Fruit fly (Drosophila melanogaster): ENCODE measurements around the gene ssp6.

ssp6 gene

dm6 chr3L:6115505-6115904 lies 39.0 kb downstream of the ssp6 start:
- TF ChIP-seq pad (GFP tag; optimal IDR thresholded peaks at IDR 0.05) = no peak
- no peak for TF ChIP-seq CG5204 (GFP tag; optimal IDR thresholded peaks at IDR 0.05)
- TF ChIP-seq Clk (GFP tag; optimal IDR thresholded peaks at IDR 0.05) = no peak
- no peak for TF ChIP-seq cnc (optimal IDR thresholded peaks at IDR 0.05)
- no peak for TF ChIP-seq kay (GFP tag; ENCODE audit: borderline replicate concordance)
- no peak for TF ChIP-seq CG7045 (GFP tag; optimal IDR thresholded peaks at IDR 0.05)
- no peak for TF ChIP-seq CG1620 (GFP tag; optimal IDR thresholded peaks at IDR 0.05)
- no peak for TF ChIP-seq CG12768 (GFP tag; optimal IDR thresholded peaks at IDR 0.05)
- no peak for TF ChIP-seq CG33017 (tag; optimal IDR thresholded peaks at IDR 0.05)
- no peak for TF ChIP-seq toe (GFP tag; optimal IDR thresholded peaks at IDR 0.05)
- TF ChIP-seq tj (GFP tag; optimal IDR thresholded peaks at IDR 0.05) = no peak
- no peak for TF ChIP-seq CG11617 (GFP tag; optimal IDR thresholded peaks at IDR 0.05)
- TF ChIP-seq CG7101 (tag; optimal IDR thresholded peaks at IDR 0.05) = no peak
- TF ChIP-seq ovo (GFP tag; optimal IDR thresholded peaks at IDR 0.05) = no peak
- TF ChIP-seq Mnt (GFP tag; optimal IDR thresholded peaks at IDR 0.05) = no peak
- TF ChIP-seq cic (GFP tag; optimal IDR thresholded peaks at IDR 0.05) = no peak

- TF ChIP-seq CG14711 (tag; optimal IDR thresholded peaks at IDR 0.05) (no peak), cic (GFP tag; optimal IDR thresholded peaks at IDR 0.05) (no peak), Mnt (GFP tag; optimal IDR thresholded peaks at IDR 0.05) (no peak), Crg-1 (GFP tag; optimal IDR thresholded peaks at IDR 0.05) (no peak), Hr96 (GFP tag; optimal IDR thresholded peaks at IDR 0.05) (no peak), Clk (GFP tag; optimal IDR thresholded peaks at IDR 0.05) (no peak), tj (GFP tag; optimal IDR thresholded peaks at IDR 0.05) (no peak), CG7045 (GFP tag; optimal IDR thresholded peaks at IDR 0.05) (no peak)
Observed at dm6 chr3L:6116881-6117280, 40.4 kb downstream of the ssp6 start.

dm6 chr3L:6124616-6125408 lies 48.3 kb downstream of the ssp6 start:
- TF ChIP-seq CG7101 (tag; optimal IDR thresholded peaks at IDR 0.05) (no peak), Crg-1 (GFP tag; optimal IDR thresholded peaks at IDR 0.05) (no peak), Hr96 (GFP tag; optimal IDR thresholded peaks at IDR 0.05) (peak; percentile 47), Clk (GFP tag; optimal IDR thresholded peaks at IDR 0.05) (no peak), tj (GFP tag; optimal IDR thresholded peaks at IDR 0.05) (no peak), CG7045 (GFP tag; optimal IDR thresholded peaks at IDR 0.05) (peak; percentile 20), toe (GFP tag; optimal IDR thresholded peaks at IDR 0.05) (peak; percentile 12), cic (GFP tag; optimal IDR thresholded peaks at IDR 0.05) (no peak), pad (GFP tag; optimal IDR thresholded peaks at IDR 0.05) (no peak), CG5204 (GFP tag; optimal IDR thresholded peaks at IDR 0.05) (no peak)

- TF ChIP-seq cnc (optimal IDR thresholded peaks at IDR 0.05) (no peak), Hr96 (GFP tag; optimal IDR thresholded peaks at IDR 0.05) (no peak), tj (GFP tag; optimal IDR thresholded peaks at IDR 0.05) (no peak), ovo (GFP tag; optimal IDR thresholded peaks at IDR 0.05) (no peak), Crg-1 (GFP tag; optimal IDR thresholded peaks at IDR 0.05) (no peak), CG33017 (tag; optimal IDR thresholded peaks at IDR 0.05) (no peak), bab1 (GFP tag; optimal IDR thresholded peaks at IDR 0.05) (no peak), cic (GFP tag; optimal IDR thresholded peaks at IDR 0.05) (no peak), CG12768 (GFP tag; optimal IDR thresholded peaks at IDR 0.05) (no peak), CG1620 (GFP tag; optimal IDR thresholded peaks at IDR 0.05) (no peak), toe (GFP tag; optimal IDR thresholded peaks at IDR 0.05) (no peak), Mnt (GFP tag; optimal IDR thresholded peaks at IDR 0.05) (no peak), CG7045 (GFP tag; optimal IDR thresholded peaks at IDR 0.05) (no peak), pad (GFP tag; optimal IDR thresholded peaks at IDR 0.05) (no peak)
Observed at dm6 chr3L:6125409-6125689, 48.8 kb downstream of the ssp6 start.

dm6 chr3L:6129591-6129990 lies 53.1 kb downstream of the ssp6 start:
- no peak for TF ChIP-seq CG11617 (GFP tag; optimal IDR thresholded peaks at IDR 0.05)

DNA sequence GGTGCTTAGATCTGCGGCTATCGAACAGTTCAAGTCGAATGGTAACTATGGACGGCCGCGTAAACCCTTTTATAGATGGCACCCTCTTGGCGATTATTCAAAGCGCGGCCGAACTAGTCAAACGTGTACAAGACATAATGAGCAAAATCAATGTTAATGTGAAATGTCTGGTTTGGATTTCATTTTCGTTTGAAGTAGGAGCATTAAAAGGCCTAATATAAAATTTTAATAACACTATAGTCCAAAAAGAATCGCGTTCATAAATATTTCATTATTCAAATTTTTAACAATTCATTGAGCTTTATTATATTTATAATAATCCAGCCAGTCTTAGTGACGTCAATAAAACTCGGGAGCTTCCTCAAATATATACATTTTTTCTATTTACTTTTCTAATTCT lies 54.4 kb downstream of the ssp6 start, which contains the start of gene Lcp65Ag3:
Gene Lcp65Ag3, minus strand, starts transcription at position 46 of the 400 bp plus-strand sequence.
- TF ChIP-seq cic (GFP tag; optimal IDR thresholded peaks at IDR 0.05) = no peak
- no peak for TF ChIP-seq Crg-1 (GFP tag; optimal IDR thresholded peaks at IDR 0.05)
- no peak for TF ChIP-seq toe (GFP tag; optimal IDR thresholded peaks at IDR 0.05)
- no peak for TF ChIP-seq CG33017 (tag; optimal IDR thresholded peaks at IDR 0.05)
- TF ChIP-seq Clk (GFP tag; optimal IDR thresholded peaks at IDR 0.05) = no peak
- TF ChIP-seq CG14711 (tag; optimal IDR thresholded peaks at IDR 0.05) = no peak
- no peak for TF ChIP-seq pad (GFP tag; optimal IDR thresholded peaks at IDR 0.05)
- no peak for TF ChIP-seq CG1620 (GFP tag; optimal IDR thresholded peaks at IDR 0.05)
- TF ChIP-seq cnc (optimal IDR thresholded peaks at IDR 0.05) = no peak

- TF ChIP-seq Mnt (GFP tag; optimal IDR thresholded peaks at IDR 0.05) (no peak), CG1620 (GFP tag; optimal IDR thresholded peaks at IDR 0.05) (no peak), bab1 (GFP tag; optimal IDR thresholded peaks at IDR 0.05) (no peak), CG7101 (tag; optimal IDR thresholded peaks at IDR 0.05) (no peak), cic (GFP tag; optimal IDR thresholded peaks at IDR 0.05) (no peak), Hr96 (GFP tag; optimal IDR thresholded peaks at IDR 0.05) (no peak), pad (GFP tag; optimal IDR thresholded peaks at IDR 0.05) (no peak), Crg-1 (GFP tag; optimal IDR thresholded peaks at IDR 0.05) (no peak), CG14711 (tag; optimal IDR thresholded peaks at IDR 0.05) (no peak), CG7045 (GFP tag; optimal IDR thresholded peaks at IDR 0.05) (no peak), cnc (optimal IDR thresholded peaks at IDR 0.05) (no peak), toe (GFP tag; optimal IDR thresholded peaks at IDR 0.05) (no peak), tj (GFP tag; optimal IDR thresholded peaks at IDR 0.05) (no peak), kay (GFP tag; ENCODE audit: borderline replicate concordance) (no peak)
Observed at dm6 chr3L:6132009-6132408, 55.5 kb downstream of the ssp6 start, which contains the start of gene Cpr65Au. Gene Cpr65Au (minus strand): TSS chr3L:6132109.
